Fruit fly (Drosophila melanogaster) whole organism, embryonic: ENCODE data around the gene Sf3b3.

ENCODE experiments used
- Blimp-1 ChIP-seq: fragments of 200-800 bp; sonication (Bioruptor generic); optimal IDR thresholded peaks from 3 replicates; lab custom pipeline; 2018; ENCODE audit warnings: missing biosample characterization, missing genetic modification characterization, mild to moderate bottlenecking, moderate library complexity, missing genetic modification reagents
- Bteb2 ChIP-seq: fragments of 200-800 bp; sonication (Bioruptor generic); optimal IDR thresholded peaks from 2 replicates; lab custom pipeline; 2016; ENCODE audit warnings: missing biosample characterization, missing genetic modification characterization
- CG10431 ChIP-seq: fragments of 200-800 bp; sonication (Bioruptor generic); optimal IDR thresholded peaks from 3 replicates; lab custom pipeline; 2018; ENCODE audit warnings: missing biosample characterization, mild to moderate bottlenecking, missing genetic modification characterization
- CG12236 ChIP-seq: fragments of 200-800 bp; sonication (Bioruptor generic); optimal IDR thresholded peaks from 2 replicates; lab custom pipeline; 2016; ENCODE audit warnings: missing biosample characterization, missing genetic modification characterization
- CG13775 ChIP-seq: fragments of 200-800 bp; sonication (Bioruptor generic); optimal IDR thresholded peaks from 3 replicates; lab custom pipeline; 2017; ENCODE audit warnings: missing biosample characterization, mild to moderate bottlenecking, missing genetic modification characterization
- CG14050 ChIP-seq: fragments of 200-800 bp; sonication (Bioruptor generic); IDR thresholded peaks from 3 replicates; pipeline ENCODE4 v1.3.6; 2022; ENCODE audit warnings: missing biosample characterization, missing genetic modification characterization
- CG18599 ChIP-seq: fragments of 200-800 bp; sonication (Bioruptor generic); optimal IDR thresholded peaks from 3 replicates; lab custom pipeline; 2017; ENCODE audit warnings: missing biosample characterization, missing genetic modification characterization, mild to moderate bottlenecking, moderate library complexity, missing genetic modification reagents
- CG2712 ChIP-seq: fragments of 200-800 bp; optimal IDR thresholded peaks from 3 replicates; lab custom pipeline; 2019; ENCODE audit warnings: missing biosample characterization, mild to moderate bottlenecking, missing genetic modification characterization, moderate library complexity
- CG2875 ChIP-seq: fragments of 200-800 bp; sonication (Bioruptor generic); optimal IDR thresholded peaks from 2 replicates; lab custom pipeline; 2017; ENCODE audit warnings: missing biosample characterization, mild to moderate bottlenecking, missing genetic modification characterization, missing genetic modification reagents
- CG31365 ChIP-seq: fragments of 200-800 bp; sonication (Bioruptor generic); optimal IDR thresholded peaks from 2 replicates; lab custom pipeline; 2018; ENCODE audit warnings: missing biosample characterization, mild to moderate bottlenecking, missing genetic modification characterization
- CG4360 ChIP-seq: fragments of 200-800 bp; sonication (Bioruptor generic); IDR thresholded peaks from 2 replicates; pipeline ENCODE4 v1.3.6; 2022; ENCODE audit warnings: missing biosample characterization, missing genetic modification characterization
- CG4404 ChIP-seq: fragments of 200-800 bp; sonication (Bioruptor generic); IDR thresholded peaks from 2 replicates; pipeline ENCODE4 v1.3.6; 2022; ENCODE audit warnings: missing biosample characterization, missing genetic modification characterization
- CG4707 ChIP-seq: fragments of 200-800 bp; sonication (Bioruptor generic); optimal IDR thresholded peaks from 2 replicates; lab custom pipeline; 2018; ENCODE audit warnings: missing biosample characterization, mild to moderate bottlenecking, missing genetic modification characterization, moderate library complexity
- CG7357 ChIP-seq: fragments of 200-800 bp; sonication (Bioruptor generic); IDR thresholded peaks from 3 replicates; pipeline ENCODE4 v1.3.6; 2022; ENCODE audit warnings: missing biosample characterization, missing genetic modification characterization
- CG9932 ChIP-seq: fragments of 200-800 bp; sonication (Bioruptor generic); IDR thresholded peaks from 2 replicates; pipeline ENCODE4 v1.3.6; 2022; ENCODE audit warnings: missing biosample characterization, missing genetic modification characterization
- CrebB ChIP-seq: fragments of 200-800 bp; sonication (Bioruptor generic); optimal IDR thresholded peaks from 3 replicates; lab custom pipeline; 2018; ENCODE audit warnings: missing biosample characterization, mild to moderate bottlenecking, missing genetic modification characterization
- D ChIP-seq, 2 experiments: fragments of 200-800 bp in 1 of 2; fragments of >200 bp in 1 of 2; sonication (Bioruptor generic) in 1 of 2; optimal IDR thresholded peaks; 2 replicates in 1 of 2; 3 replicates in 1 of 2; lab custom pipeline; 2017; ENCODE audit warnings: mild to moderate bottlenecking in 1 of 2, missing biosample characterization in 1 of 2, missing genetic modification characterization in 1 of 2, missing genetic modification reagents in 1 of 2
- Deaf1 ChIP-seq: fragments of 200-800 bp; optimal IDR thresholded peaks from 3 replicates; lab custom pipeline; 2019; ENCODE audit warnings: missing biosample characterization, mild to moderate bottlenecking, missing genetic modification characterization, moderate library complexity
- H15 ChIP-seq: fragments of 200-800 bp; sonication (Bioruptor generic); IDR thresholded peaks from 3 replicates; pipeline ENCODE4 v1.3.6; 2022; ENCODE audit warnings: missing biosample characterization, missing genetic modification characterization
- HLH54F ChIP-seq: fragments of 200-800 bp; sonication (Bioruptor generic); optimal IDR thresholded peaks from 3 replicates; lab custom pipeline; 2016; ENCODE audit warnings: missing biosample characterization, missing genetic modification characterization
- Hmx ChIP-seq: fragments of 200-800 bp; sonication (Bioruptor generic); optimal IDR thresholded peaks from 2 replicates; lab custom pipeline; 2016; ENCODE audit warnings: missing biosample characterization, missing genetic modification characterization
- Meics ChIP-seq: fragments of 200-800 bp; sonication (Bioruptor generic); optimal IDR thresholded peaks from 2 replicates; lab custom pipeline; 2017; ENCODE audit warnings: missing biosample characterization, mild to moderate bottlenecking, missing genetic modification characterization
- NK7.1 ChIP-seq: fragments of 200-800 bp; sonication (Bioruptor generic); optimal IDR thresholded peaks from 3 replicates; lab custom pipeline; 2016; ENCODE audit warnings: missing biosample characterization, missing genetic modification characterization
- Nf-YB ChIP-seq: fragments of 200-800 bp; sonication (Bioruptor generic); optimal IDR thresholded peaks from 3 replicates; lab custom pipeline; 2019; ENCODE audit warnings: missing biosample characterization, mild to moderate bottlenecking, missing genetic modification characterization, moderate library complexity
- Nf-YC ChIP-seq: fragments of 200-800 bp; optimal IDR thresholded peaks from 3 replicates; lab custom pipeline; 2019; ENCODE audit warnings: missing biosample characterization, mild to moderate bottlenecking, missing genetic modification characterization, moderate library complexity
- PHDP ChIP-seq: fragments of 200-800 bp; sonication (Bioruptor generic); optimal IDR thresholded peaks from 3 replicates; lab custom pipeline; 2018; ENCODE audit warnings: missing biosample characterization, mild to moderate bottlenecking, missing genetic modification characterization, moderate library complexity
- Ptx1 ChIP-seq: fragments of 200-800 bp; sonication (Bioruptor generic); IDR thresholded peaks from 2 replicates; pipeline ENCODE4 v1.3.6; 2022; ENCODE audit warnings: missing biosample characterization, missing genetic modification characterization
- Trl ChIP-seq, 3 experiments: fragments of >200 bp in 2 of 3; fragments of 200-800 bp in 1 of 3; sonication (Bioruptor generic) in 1 of 3; optimal IDR thresholded peaks; 2 replicates in 1 of 3; 3 replicates in 2 of 3; lab custom pipeline; 2016 to 2017; ENCODE audit warnings: missing biosample characterization in 1 of 3, missing genetic modification characterization in 1 of 3
- Vsx1 ChIP-seq: fragments of 200-800 bp; sonication (Bioruptor generic); optimal IDR thresholded peaks from 2 replicates; lab custom pipeline; 2017; ENCODE audit warnings: missing biosample characterization, mild to moderate bottlenecking, missing genetic modification characterization, missing genetic modification reagents
- Xrp1 ChIP-seq: fragments of 200-800 bp; sonication (Bioruptor generic); IDR thresholded peaks from 2 replicates; pipeline ENCODE4 v1.3.6; 2022; ENCODE audit warnings: missing biosample characterization, missing genetic modification characterization
- abd-A ChIP-seq: fragments of 200-800 bp; sonication (Bioruptor generic); optimal IDR thresholded peaks from 3 replicates; lab custom pipeline; 2019; ENCODE audit warnings: missing biosample characterization, mild to moderate bottlenecking, missing genetic modification characterization, moderate library complexity
- ash1 ChIP-seq: fragments of 200-800 bp; sonication (Bioruptor generic); optimal IDR thresholded peaks from 2 replicates; lab custom pipeline; 2018; ENCODE audit warnings: missing biosample characterization, mild to moderate bottlenecking, missing genetic modification characterization
- bcd ChIP-seq: fragments of 200-800 bp; sonication (Bioruptor generic); optimal IDR thresholded peaks from 2 replicates; lab custom pipeline; 2017; ENCODE audit warnings: missing biosample characterization, mild to moderate bottlenecking, missing genetic modification characterization
- eve ChIP-seq, 2 experiments: fragments of >200 bp; optimal IDR thresholded peaks; 2 replicates each; lab custom pipeline; 2017; ENCODE audit warnings: missing biosample characterization in 2 of 2, missing genetic modification characterization in 2 of 2
- fd64A ChIP-seq: fragments of 200-800 bp; sonication (Bioruptor generic); optimal IDR thresholded peaks from 3 replicates; lab custom pipeline; 2018; ENCODE audit warnings: missing biosample characterization, mild to moderate bottlenecking, missing genetic modification characterization
- ftz-f1 ChIP-seq: fragments of 200-800 bp; sonication (Bioruptor generic); optimal IDR thresholded peaks from 2 replicates; lab custom pipeline; 2016; ENCODE audit warnings: missing biosample characterization, missing genetic modification characterization
- grau ChIP-seq: fragments of 200-800 bp; optimal IDR thresholded peaks from 3 replicates; lab custom pipeline; 2019; ENCODE audit warnings: missing biosample characterization, mild to moderate bottlenecking, missing genetic modification characterization, moderate library complexity
- grn ChIP-seq: fragments of 200-800 bp; sonication (Bioruptor generic); optimal IDR thresholded peaks from 3 replicates; lab custom pipeline; 2017; ENCODE audit warnings: missing biosample characterization, missing genetic modification characterization
- gro ChIP-seq: fragments of 200-800 bp; sonication (Bioruptor generic); optimal IDR thresholded peaks from 2 replicates; lab custom pipeline; 2016; ENCODE audit warnings: missing biosample characterization, missing genetic modification characterization
- klu ChIP-seq: fragments of 200-800 bp; sonication (Bioruptor generic); IDR thresholded peaks from 2 replicates; pipeline ENCODE4 v1.3.6; 2022; ENCODE audit warnings: missing biosample characterization, missing genetic modification characterization
- lab ChIP-seq: fragments of 200-800 bp; sonication (Bioruptor generic); optimal IDR thresholded peaks from 3 replicates; lab custom pipeline; 2017; ENCODE audit warnings: missing biosample characterization, missing genetic modification characterization, mild to moderate bottlenecking, moderate library complexity, missing genetic modification reagents
- lola ChIP-seq, 3 experiments: fragments of >200 bp in 2 of 3; fragments of 200-800 bp in 1 of 3; sonication (Bioruptor generic) in 1 of 3; optimal IDR thresholded peaks; 2 replicates each; lab custom pipeline; 2017 to 2019; ENCODE audit warnings: missing biosample characterization in 3 of 3, missing genetic modification characterization in 3 of 3, mild to moderate bottlenecking in 1 of 3, moderate library complexity in 1 of 3
- phol ChIP-seq: fragments of 200-800 bp; sonication (Bioruptor generic); optimal IDR thresholded peaks from 3 replicates; lab custom pipeline; 2018; ENCODE audit warnings: missing biosample characterization, mild to moderate bottlenecking, missing genetic modification characterization, moderate library complexity
- run ChIP-seq: fragments of 200-800 bp; sonication (Bioruptor generic); optimal IDR thresholded peaks from 3 replicates; lab custom pipeline; 2018; ENCODE audit warnings: missing biosample characterization, mild to moderate bottlenecking, missing genetic modification characterization
- vvl ChIP-seq: fragments of 200-800 bp; sonication (Bioruptor generic); IDR thresholded peaks from 2 replicates; pipeline ENCODE4 v1.3.6; 2022; ENCODE audit warnings: missing biosample characterization, missing genetic modification characterization
- zen2 ChIP-seq: fragments of 200-800 bp; sonication (Bioruptor generic); IDR thresholded peaks from 3 replicates; pipeline ENCODE4 v1.3.6; 2022; ENCODE audit warnings: missing biosample characterization, missing genetic modification characterization; ENCODE audit not compliant: partially characterized antibody

The Sf3b3 gene

dm6 chr3L:808725-809537, 24.3 kb downstream of the Sf3b3 start (continued):
- TF ChIP-seq CG2712 (tag; lab: Kevin White, UChicago) (no peak), phol (tag; lab: Kevin White, UChicago) (peak; percentile 22), CG4707 (GFP tag; lab: Kevin White, UChicago) (peak; percentile 14), fd64A (no peak), abd-A (tag; lab: Kevin White, UChicago) (peak; percentile 6), vvl (GFP tag; lab: Robert Waterston, UW) (peak; percentile 58; the same call in 1 of the 2 replicates), Deaf1 (peak; percentile 64), run (tag; lab: Kevin White, UChicago) (no peak), CG4404 (GFP tag; lab: Robert Waterston, UW) (no peak), Trl (optimal IDR thresholded peaks at IDR 0.05; lab: Kevin White, UChicago) (peak; percentile 31 to 56), Trl (GFP tag; optimal IDR thresholded peaks at IDR 0.05; lab: Kevin White, UChicago) (no peak), lab (GFP tag; lab: Kevin White, UChicago) (no peak), Nf-YB (GFP tag; lab: Kevin White, UChicago) (peak; percentile 84), grn (GFP tag; lab: Kevin White, UChicago) (peak; percentile 28)

- TF ChIP-seq CG10431 (no peak), Hmx (GFP tag; lab: Kevin White, UChicago) (no peak), Xrp1 (GFP tag; lab: Robert Waterston, UW) (no peak), bcd (GFP tag; lab: Kevin White, UChicago) (no peak), Vsx1 (no peak), zen2 (GFP tag; lab: Robert Waterston, UW) (no peak), ftz-f1 (no peak), CG18599 (GFP tag; lab: Kevin White, UChicago) (no peak), CG31365 (tag; lab: Kevin White, UChicago) (no peak), Bteb2 (no peak), lola (GFP tag; optimal IDR thresholded peaks at IDR 0.05; lab: Kevin White, UChicago) (no peak), H15 (no peak), klu (GFP tag; lab: Robert Waterston, UW) (no peak), gro (GFP tag; lab: Kevin White, UChicago) (no peak), CG13775 (GFP tag; lab: Kevin White, UChicago) (no peak), CG4360 (GFP tag; lab: Robert Waterston, UW) (no peak), Nf-YC (tag; lab: Kevin White, UChicago) (no peak)
Measured at dm6 chr3L:807456-807855, 25.7 kb downstream of the Sf3b3 start.

- TF ChIP-seq CrebB (tag; lab: Kevin White, UChicago) (no peak), Ptx1 (peak; percentile 61), eve (GFP tag; optimal IDR thresholded peaks at IDR 0.05; lab: Kevin White, UChicago) (peak in 1 of 2 experiments; percentile 68), NK7.1 (GFP tag; lab: Kevin White, UChicago) (peak; percentile 9), CG2875 (peak; percentile 45), grau (peak; percentile 48), HLH54F (GFP tag; lab: Kevin White, UChicago) (no peak), ash1 (GFP tag; lab: Kevin White, UChicago) (no peak), Blimp-1 (GFP tag; lab: Kevin White, UChicago) (peak; percentile 65), CG7357 (GFP tag; lab: Robert Waterston, UW) (peak; percentile 45; the same call in 1 of the 3 replicates), CG12236 (GFP tag; lab: Kevin White, UChicago) (peak; percentile 45), Meics (peak; percentile 48), PHDP (tag; lab: Kevin White, UChicago) (peak; percentile 39), CG4360 (GFP tag; lab: Robert Waterston, UW) (0 out of 2 replicates have a peak, but pooled peaks have one; percentile 41), CG9932 (no peak), CG14050 (no peak), D (optimal IDR thresholded peaks at IDR 0.05; lab: Kevin White, UChicago) (no peak), D (GFP tag; optimal IDR thresholded peaks at IDR 0.05; lab: Kevin White, UChicago) (peak; percentile 33)
Measured at dm6 chr3L:805642-806218, 27.5 kb downstream of the Sf3b3 start.
